Fruit fly (Drosophila melanogaster) whole organism, embryonic: ENCODE data around the gene Cp36.

Source experiments
- Abd-B ChIP-seq: fragments of 200-800 bp; sonication (Bioruptor generic); optimal IDR thresholded peaks from 2 replicates; lab custom pipeline; 2018; ENCODE audit warnings: missing biosample characterization, mild to moderate bottlenecking, missing genetic modification characterization, moderate library complexity
- Antp ChIP-seq: fragments of 200-800 bp; sonication (Bioruptor generic); optimal IDR thresholded peaks from 3 replicates; lab custom pipeline; 2016; ENCODE audit warnings: missing biosample characterization, missing genetic modification characterization
- Atf6 ChIP-seq: fragments of 200-800 bp; sonication (Bioruptor generic); IDR thresholded peaks from 2 replicates; pipeline ENCODE4 v1.3.6; 2022; ENCODE audit warnings: missing biosample characterization, missing genetic modification characterization
- CG10274 ChIP-seq: fragments of 200-800 bp; sonication (Bioruptor generic); optimal IDR thresholded peaks from 3 replicates; lab custom pipeline; 2017; ENCODE audit warnings: missing biosample characterization, mild to moderate bottlenecking, missing genetic modification characterization
- CG10431 ChIP-seq: fragments of 200-800 bp; sonication (Bioruptor generic); optimal IDR thresholded peaks from 3 replicates; lab custom pipeline; 2018; ENCODE audit warnings: missing biosample characterization, mild to moderate bottlenecking, missing genetic modification characterization
- CG11504 ChIP-seq: fragments of 200-800 bp; sonication (Bioruptor generic); optimal IDR thresholded peaks from 3 replicates; lab custom pipeline; 2019; ENCODE audit warnings: missing biosample characterization, mild to moderate bottlenecking, missing genetic modification characterization, moderate library complexity
- CG12071 ChIP-seq: fragments of 200-800 bp; sonication (Bioruptor generic); optimal IDR thresholded peaks from 3 replicates; lab custom pipeline; 2018; ENCODE audit warnings: missing biosample characterization, mild to moderate bottlenecking, missing genetic modification characterization
- CG12299 ChIP-seq: fragments of 200-800 bp; sonication (Bioruptor generic); optimal IDR thresholded peaks from 2 replicates; lab custom pipeline; 2018; ENCODE audit warnings: missing biosample characterization, mild to moderate bottlenecking, missing genetic modification characterization
- CG1603 ChIP-seq: fragments of 200-800 bp; sonication (Bioruptor generic); optimal IDR thresholded peaks from 2 replicates; lab custom pipeline; 2019; ENCODE audit warnings: missing biosample characterization, mild to moderate bottlenecking, missing genetic modification characterization, moderate library complexity
- CG16863 ChIP-seq: fragments of 200-800 bp; sonication (Bioruptor generic); optimal IDR thresholded peaks from 3 replicates; lab custom pipeline; 2016; ENCODE audit warnings: missing biosample characterization, missing genetic modification characterization
- CG17612 ChIP-seq: fragments of 200-800 bp; sonication (Bioruptor generic); IDR thresholded peaks from 2 replicates; pipeline ENCODE4 v1.3.6; 2022; ENCODE audit warnings: missing biosample characterization, missing genetic modification characterization
- CG2889 ChIP-seq: fragments of 200-800 bp; sonication (Bioruptor generic); IDR thresholded peaks from 3 replicates; pipeline ENCODE4 v1.3.6; 2022; ENCODE audit warnings: missing biosample characterization, missing genetic modification characterization
- CG34422 ChIP-seq: fragments of 200-800 bp; sonication (Bioruptor generic); IDR thresholded peaks from 3 replicates; pipeline ENCODE4 v1.3.6; 2022; ENCODE audit warnings: missing biosample characterization, missing genetic modification characterization
- CG4328 ChIP-seq: fragments of 200-800 bp; sonication (Bioruptor generic); optimal IDR thresholded peaks from 3 replicates; lab custom pipeline; 2017; ENCODE audit warnings: missing biosample characterization, missing genetic modification reagents, missing genetic modification characterization
- CG4360 ChIP-seq: fragments of 200-800 bp; sonication (Bioruptor generic); IDR thresholded peaks from 2 replicates; pipeline ENCODE4 v1.3.6; 2022; ENCODE audit warnings: missing biosample characterization, missing genetic modification characterization
- CG6254 ChIP-seq: fragments of 200-800 bp; sonication (Bioruptor generic); optimal IDR thresholded peaks from 3 replicates; lab custom pipeline; 2017; ENCODE audit warnings: mild to moderate bottlenecking, missing biosample characterization, missing genetic modification reagents, missing genetic modification characterization
- CG7372 ChIP-seq: fragments of 200-800 bp; sonication (Bioruptor generic); IDR thresholded peaks from 2 replicates; pipeline ENCODE4 v1.3.6; 2022; ENCODE audit warnings: missing biosample characterization, missing genetic modification characterization
- CG9797 ChIP-seq: fragments of 200-800 bp; sonication (Bioruptor generic); optimal IDR thresholded peaks from 3 replicates; lab custom pipeline; 2018; ENCODE audit warnings: missing biosample characterization, mild to moderate bottlenecking, missing genetic modification characterization
- D19B ChIP-seq: fragments of 200-800 bp; sonication (Bioruptor generic); optimal IDR thresholded peaks from 2 replicates; lab custom pipeline; 2017; ENCODE audit warnings: missing biosample characterization, mild to moderate bottlenecking, missing genetic modification characterization
- Deaf1 ChIP-seq: fragments of 200-800 bp; optimal IDR thresholded peaks from 3 replicates; lab custom pipeline; 2019; ENCODE audit warnings: missing biosample characterization, mild to moderate bottlenecking, missing genetic modification characterization, moderate library complexity
- E2f1 ChIP-seq: fragments of 200-800 bp; sonication (Bioruptor generic); IDR thresholded peaks from 2 replicates; pipeline ENCODE4 v1.3.6; 2022; ENCODE audit warnings: missing biosample characterization, missing genetic modification characterization
- ERR ChIP-seq: fragments of 200-800 bp; sonication (Bioruptor generic); optimal IDR thresholded peaks from 2 replicates; lab custom pipeline; 2016; ENCODE audit warnings: missing biosample characterization, missing genetic modification characterization
- Eip74EF ChIP-seq, 2 experiments: fragments of 200-800 bp in 1 of 2; fragments of >200 bp in 1 of 2; sonication (Bioruptor generic) in 1 of 2; optimal IDR thresholded peaks; 2 replicates each; lab custom pipeline; 2017 to 2019; ENCODE audit warnings: missing biosample characterization in 2 of 2, missing genetic modification characterization in 2 of 2, mild to moderate bottlenecking in 1 of 2, moderate library complexity in 1 of 2
- GATAe ChIP-seq: fragments of 200-800 bp; sonication (Bioruptor generic); conservative IDR thresholded peaks from 2 replicates; pipeline ENCODE4 v1.3.6; 2022; ENCODE audit warnings: missing biosample characterization, missing genetic modification characterization
- HHEX ChIP-seq: fragments of 200-800 bp; sonication (Bioruptor generic); optimal IDR thresholded peaks from 3 replicates; lab custom pipeline; 2017; ENCODE audit warnings: missing biosample characterization, mild to moderate bottlenecking, missing genetic modification characterization, missing genetic modification reagents
- Lim3 ChIP-seq: fragments of 200-800 bp; sonication (Bioruptor generic); IDR thresholded peaks from 2 replicates; pipeline ENCODE4 v1.3.6; 2022; ENCODE audit warnings: missing biosample characterization, missing genetic modification characterization
- MBD-R2 ChIP-seq: fragments of 200-800 bp; sonication (Bioruptor generic); IDR thresholded peaks from 2 replicates; pipeline ENCODE4 v1.3.6; 2022; ENCODE audit warnings: missing biosample characterization, missing genetic modification characterization
- abd-A ChIP-seq: fragments of 200-800 bp; sonication (Bioruptor generic); optimal IDR thresholded peaks from 3 replicates; lab custom pipeline; 2019; ENCODE audit warnings: missing biosample characterization, mild to moderate bottlenecking, missing genetic modification characterization, moderate library complexity
- bigmax ChIP-seq: fragments of 200-800 bp; sonication (Bioruptor generic); optimal IDR thresholded peaks from 2 replicates; lab custom pipeline; 2018; ENCODE audit warnings: missing biosample characterization, mild to moderate bottlenecking, missing genetic modification characterization
- bowl ChIP-seq: fragments of 200-800 bp; sonication (Bioruptor generic); IDR thresholded peaks from 2 replicates; pipeline ENCODE4 v1.3.6; 2022; ENCODE audit warnings: missing biosample characterization, missing genetic modification characterization
- bsh ChIP-seq, 2 experiments: fragments of 200-800 bp; sonication (Bioruptor generic); optimal IDR thresholded peaks; 2 replicates each; lab custom pipeline; 2017 to 2018; ENCODE audit warnings: mild to moderate bottlenecking in 2 of 2, missing biosample characterization in 2 of 2, missing genetic modification characterization in 2 of 2, moderate library complexity in 1 of 2
- ci ChIP-seq: fragments of 200-800 bp; sonication (Bioruptor generic); IDR thresholded peaks from 3 replicates; pipeline ENCODE4 v1.3.6; 2022; ENCODE audit warnings: missing biosample characterization, missing genetic modification characterization
- crc ChIP-seq: fragments of 200-800 bp; sonication (Bioruptor generic); optimal IDR thresholded peaks from 2 replicates; lab custom pipeline; 2016; ENCODE audit warnings: missing biosample characterization, missing genetic modification characterization
- dimm ChIP-seq: fragments of 200-800 bp; sonication (Bioruptor generic); IDR thresholded peaks from 2 replicates; pipeline ENCODE4 v1.3.6; 2022; ENCODE audit warnings: missing biosample characterization, missing genetic modification characterization
- dysf ChIP-seq: fragments of 200-800 bp; sonication (Bioruptor generic); IDR thresholded peaks from 3 replicates; pipeline ENCODE4 v1.3.6; 2022; ENCODE audit warnings: missing biosample characterization, missing genetic modification characterization
- fd3F ChIP-seq: fragments of 200-800 bp; sonication (Bioruptor generic); optimal IDR thresholded peaks from 2 replicates; lab custom pipeline; 2018; ENCODE audit warnings: missing biosample characterization, mild to moderate bottlenecking, missing genetic modification characterization, moderate library complexity
- ftz-f1 ChIP-seq: fragments of 200-800 bp; sonication (Bioruptor generic); optimal IDR thresholded peaks from 2 replicates; lab custom pipeline; 2016; ENCODE audit warnings: missing biosample characterization, missing genetic modification characterization
- grau ChIP-seq: fragments of 200-800 bp; optimal IDR thresholded peaks from 3 replicates; lab custom pipeline; 2019; ENCODE audit warnings: missing biosample characterization, mild to moderate bottlenecking, missing genetic modification characterization, moderate library complexity
- gsb ChIP-seq: fragments of 200-800 bp; sonication (Bioruptor generic); IDR thresholded peaks from 2 replicates; pipeline ENCODE4 v1.3.6; 2022; ENCODE audit warnings: missing biosample characterization, missing genetic modification characterization
- hbn ChIP-seq: fragments of 200-800 bp; sonication (Bioruptor generic); IDR thresholded peaks from 2 replicates; pipeline ENCODE4 v1.3.6; 2022; ENCODE audit warnings: missing biosample characterization, missing genetic modification characterization; ENCODE audit not compliant: partially characterized antibody
- her ChIP-seq: fragments of 200-800 bp; sonication (Bioruptor generic); optimal IDR thresholded peaks from 2 replicates; lab custom pipeline; 2016; ENCODE audit warnings: missing biosample characterization, missing genetic modification characterization
- ind ChIP-seq: fragments of 200-800 bp; sonication (Bioruptor generic); optimal IDR thresholded peaks from 3 replicates; lab custom pipeline; 2016; ENCODE audit warnings: missing biosample characterization, missing genetic modification characterization
- onecut ChIP-seq: fragments of 200-800 bp; sonication (Bioruptor generic); IDR thresholded peaks from 2 replicates; pipeline ENCODE4 v1.3.6; 2022; ENCODE audit warnings: missing biosample characterization, missing genetic modification characterization
- run ChIP-seq: fragments of 200-800 bp; sonication (Bioruptor generic); optimal IDR thresholded peaks from 3 replicates; lab custom pipeline; 2018; ENCODE audit warnings: missing biosample characterization, mild to moderate bottlenecking, missing genetic modification characterization
- sna ChIP-seq: fragments of 200-800 bp; sonication (Bioruptor generic); IDR thresholded peaks from 2 replicates; pipeline ENCODE4 v1.3.6; 2022; ENCODE audit warnings: missing biosample characterization, missing genetic modification characterization; ENCODE audit not compliant: partially characterized antibody
- tll ChIP-seq, 2 experiments: fragments of 200-800 bp in 1 of 2; fragments of >200 bp in 1 of 2; sonication (Bioruptor generic) in 1 of 2; optimal IDR thresholded peaks; 2 replicates each; lab custom pipeline; 2017 to 2019; ENCODE audit warnings: missing biosample characterization in 2 of 2, missing genetic modification characterization in 2 of 2, mild to moderate bottlenecking in 1 of 2, moderate library complexity in 1 of 2
- trem ChIP-seq: fragments of 200-800 bp; optimal IDR thresholded peaks from 3 replicates; lab custom pipeline; 2019; ENCODE audit warnings: missing biosample characterization, mild to moderate bottlenecking, missing genetic modification characterization, moderate library complexity
- unpg ChIP-seq: fragments of 200-800 bp; sonication (Bioruptor generic); optimal IDR thresholded peaks from 3 replicates; lab custom pipeline; 2018; ENCODE audit warnings: missing biosample characterization, mild to moderate bottlenecking, missing genetic modification characterization, moderate library complexity
- vnd ChIP-seq: fragments of 200-800 bp; sonication (Bioruptor generic); IDR thresholded peaks from 3 replicates; pipeline ENCODE4 v1.3.6; 2022; ENCODE audit warnings: missing biosample characterization, missing genetic modification characterization; ENCODE audit not compliant: partially characterized antibody

The Cp36 gene

DNA sequence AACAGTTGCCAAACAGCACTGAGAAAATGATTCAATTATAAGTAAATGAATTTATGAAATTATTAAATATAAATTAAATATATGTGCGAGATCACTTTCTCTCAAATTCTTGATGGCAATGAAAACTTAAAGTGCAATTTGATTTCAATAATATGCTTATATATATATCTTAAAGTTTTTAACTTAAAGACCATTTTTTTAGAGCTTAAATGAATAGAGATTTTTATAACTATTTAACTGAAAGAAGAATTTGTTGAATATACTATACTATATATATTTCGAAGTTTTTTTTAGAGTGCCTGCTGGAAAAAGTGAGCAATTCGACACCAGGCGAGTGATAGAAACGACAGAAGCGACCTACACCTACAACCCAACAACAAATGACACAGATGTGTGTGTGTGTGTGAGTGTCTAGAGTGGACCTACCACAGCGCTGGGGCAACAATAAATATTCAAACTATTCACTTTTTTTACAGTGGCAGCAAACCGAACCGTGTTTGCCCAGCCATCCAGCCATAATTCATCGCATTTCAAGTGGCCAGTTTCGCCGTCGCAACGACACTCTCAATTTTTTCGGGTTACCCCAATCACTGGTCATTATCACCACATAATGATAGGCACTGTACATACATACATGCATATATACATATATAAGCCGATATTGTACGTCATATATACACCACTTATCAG lies 34.1 kb upstream of the Cp36 start (continued):
- TF ChIP-seq CG11504 (tag; lab: Kevin White, UChicago) (peak; percentile 72), Deaf1 (tag; lab: Kevin White, UChicago) (peak; percentile 26), CG12299 (tag; lab: Kevin White, UChicago) (no peak), bowl (GFP tag; lab: Robert Waterston, UW) (no peak), run (no peak), Atf6 (0 out of 2 replicates have a peak, but pooled peaks have one; percentile 13), ERR (GFP tag; lab: Kevin White, UChicago) (no peak), her (no peak), abd-A (tag; lab: Kevin White, UChicago) (no peak), CG2889 (GFP tag; lab: Robert Waterston, UW) (no peak), ftz-f1 (GFP tag; lab: Kevin White, UChicago) (no peak), tll (GFP tag; optimal IDR thresholded peaks at IDR 0.05; lab: Kevin White, UChicago) (no peak), CG4328 (no peak), bigmax (GFP tag; lab: Kevin White, UChicago) (no peak), Abd-B (GFP tag; lab: Kevin White, UChicago) (peak; percentile 32), fd3F (GFP tag; lab: Kevin White, UChicago) (peak; percentile 2), E2f1 (GFP tag; lab: Robert Waterston, UW) (no peak), D19B (no peak), CG9797 (GFP tag; lab: Kevin White, UChicago) (no peak), Antp (GFP tag; lab: Kevin White, UChicago) (no peak), CG10431 (GFP tag; lab: Kevin White, UChicago) (no peak), CG1603 (tag; lab: Kevin White, UChicago) (peak; percentile 35), vnd (GFP tag; lab: Robert Waterston, UW) (peak; percentile 39; the same call in 2 of the 3 replicates), dysf (GFP tag; lab: Robert Waterston, UW) (no peak), GATAe (GFP tag; lab: Robert Waterston, UW) (0 out of 2 replicates have a peak, but pooled peaks have one; percentile 17), unpg (GFP tag; lab: Kevin White, UChicago) (peak; percentile 63), ind (GFP tag; lab: Kevin White, UChicago) (no peak), MBD-R2 (GFP tag; lab: Robert Waterston, UW) (peak; percentile 22; the same call in 1 of the 2 replicates), CG4360 (GFP tag; lab: Robert Waterston, UW) (peak; percentile 49), CG10274 (GFP tag; lab: Kevin White, UChicago) (no peak), hbn (GFP tag; lab: Robert Waterston, UW) (no peak), Eip74EF (GFP tag; optimal IDR thresholded peaks at IDR 0.05; lab: Kevin White, UChicago) (no peak), onecut (no peak), CG6254 (GFP tag; lab: Kevin White, UChicago) (peak; percentile 25), CG12071 (GFP tag; lab: Kevin White, UChicago) (no peak), CG17612 (no peak), bsh (GFP tag; optimal IDR thresholded peaks at IDR 0.05; lab: Kevin White, UChicago) (peak in 1 of 2 experiments; percentile 74), gsb (GFP tag; lab: Robert Waterston, UW) (no peak), trem (tag; lab: Kevin White, UChicago) (peak; percentile 74), CG7372 (GFP tag; lab: Robert Waterston, UW) (0 out of 2 replicates have a peak, but pooled peaks have one; percentile 8), CG34422 (GFP tag; lab: Robert Waterston, UW) (no peak; the same call in 2 of the 3 replicates), CG16863 (GFP tag; lab: Kevin White, UChicago) (no peak), Lim3 (GFP tag; lab: Robert Waterston, UW) (no peak), dimm (GFP tag; lab: Robert Waterston, UW) (no peak), sna (GFP tag; lab: Robert Waterston, UW) (no peak), ci (GFP tag; lab: Robert Waterston, UW) (peak; percentile 75), crc (GFP tag; lab: Kevin White, UChicago) (no peak), HHEX (GFP tag; lab: Kevin White, UChicago) (peak; percentile 27), grau (tag; lab: Kevin White, UChicago) (peak; percentile 81)
